Worm (Caenorhabditis elegans): ENCODE data around the gene fzr-1.

- TF ChIP-seq flt-1 (GFP tag; IDR thresholded peaks at IDR 0.05) (no peak), klf-2 (GFP tag; conservative IDR thresholded peaks at IDR 0.05) (no peak), ref-1 (GFP tag; conservative IDR thresholded peaks at IDR 0.05) (no peak), cog-1 (tag; optimal IDR thresholded peaks at IDR 0.05) (no peak), ztf-29 (GFP tag; IDR thresholded peaks at IDR 0.05) (no peak), T22C8.4 (GFP tag; IDR thresholded peaks at IDR 0.05) (no peak), tab-1 (GFP tag; IDR thresholded peaks at IDR 0.05) (no peak), med-1 (GFP tag; optimal IDR thresholded peaks at IDR 0.05; ENCODE audit: insufficient read depth) (no peak), ztf-23 (GFP tag; IDR thresholded peaks at IDR 0.05) (no peak)
Observed at ce11 chrII:9679842-9680241, 35.6 kb upstream of the fzr-1 start.

Data from whole organism, midembryonic.